Worm (Caenorhabditis elegans) whole organism, L4/young adult: ENCODE measurements around the gene F13D11.4.

Experiments used
- W03F9.2 ChIP-seq: fragments of 150-350 bp; optimal IDR thresholded peaks from 2 replicates; lab custom pipeline; 2014; ENCODE audit warnings: missing biosample characterization, missing genetic modification characterization
- dao-5 ChIP-seq: sonication (generic microtip); optimal IDR thresholded peaks from 2 replicates; lab custom pipeline; 2016; ENCODE audit warnings: missing genotype, missing genetic modification characterization, moderate library complexity, missing compliant biosample characterization
- him-1 ChIP-seq: sonication (generic microtip); optimal IDR thresholded peaks from 2 replicates; lab custom pipeline; 2016; ENCODE audit warnings: missing genotype, missing genetic modification reagents, missing genetic modification characterization, missing compliant biosample characterization

ce11 chrX:5872153-5872552 is 37.5 kb upstream of the F13D11.4 start:
- TF ChIP-seq dao-5 (tag; lab: Kevin White, UChicago) (no peak), him-1 (tag; lab: Kevin White, UChicago) (no peak), W03F9.2 (tag; lab: Kevin White, UChicago) (no peak)
